Fruit fly (Drosophila melanogaster): ENCODE results near the gene CG15452.

- TF ChIP-seq kay (GFP tag; ENCODE audit: borderline replicate concordance) (no peak), ovo (GFP tag; optimal IDR thresholded peaks at IDR 0.05) (no peak), toe (GFP tag; optimal IDR thresholded peaks at IDR 0.05) (no peak), Mnt (GFP tag; optimal IDR thresholded peaks at IDR 0.05) (no peak), bab1 (GFP tag; optimal IDR thresholded peaks at IDR 0.05) (no peak)
These were observed 9.8 kb downstream of the CG15452 start, which contains the start of gene CG1324 for dm6 chrX:20735910-20736483.

All from whole organism, adult.